Worm (Caenorhabditis elegans): ENCODE data around the gene arp-11.

DNA sequence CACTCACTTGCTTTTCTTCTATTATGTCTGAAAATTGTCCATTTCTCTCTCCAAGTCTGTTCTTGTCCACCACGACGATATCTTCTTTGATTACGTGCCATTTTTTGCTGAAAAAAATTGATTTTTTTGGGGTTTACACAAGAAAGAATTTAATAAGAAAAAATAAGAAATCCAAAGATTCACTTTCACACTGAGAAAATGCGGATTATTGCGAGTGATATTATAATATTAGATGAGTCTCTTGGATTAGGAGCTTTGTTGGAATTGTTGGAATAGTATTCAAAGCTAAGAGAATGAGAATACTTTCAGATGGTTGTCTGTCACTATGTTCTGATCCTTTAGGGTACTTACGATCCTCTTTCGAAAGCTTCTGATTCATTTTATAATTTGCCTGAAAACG is 36.8 kb upstream of the arp-11 start, which contains the start of gene F20D12.7:
- TF ChIP-seq fkh-10 (GFP tag; optimal IDR thresholded peaks at IDR 0.05) (no peak), jun-1 (tag; optimal IDR thresholded peaks at IDR 0.05) (no peak), sea-2 (GFP tag; optimal IDR thresholded peaks at IDR 0.05) (no peak), nhr-25 (tag; optimal IDR thresholded peaks at IDR 0.05) (no peak), fos-1 (tag; optimal IDR thresholded peaks at IDR 0.05) (no peak), lin-15B (tag; optimal IDR thresholded peaks at IDR 0.05) (no peak), unc-62 (GFP tag; optimal IDR thresholded peaks at IDR 0.05) (no peak), pha-4 (tag; optimal IDR thresholded peaks at IDR 0.05) (no peak), tbx-2 (tag; optimal IDR thresholded peaks at IDR 0.05) (no peak), elt-2 (tag; optimal IDR thresholded peaks at IDR 0.05) (no peak), ceh-16 (tag; optimal IDR thresholded peaks at IDR 0.05) (no peak), elt-1 (tag; optimal IDR thresholded peaks at IDR 0.05) (no peak)

All from whole organism, L3 larva.